Worm (Caenorhabditis elegans): Measurements from ENCODE around the gene F54D5.17.

- TF ChIP-seq nhr-237 (tag; optimal IDR thresholded peaks at IDR 0.05), result no peak
- no peak for TF ChIP-seq lin-13 (GFP tag; optimal IDR thresholded peaks at IDR 0.05)
- no peak for TF ChIP-seq ama-1 (optimal IDR thresholded peaks at IDR 0.05)
- TF ChIP-seq pha-4 (GFP tag; IDR thresholded peaks at IDR 0.05), result no peak
- no peak for TF ChIP-seq pha-4 (tag; optimal IDR thresholded peaks at IDR 0.05)
- TF ChIP-seq lim-7 (GFP tag; IDR thresholded peaks at IDR 0.05), result no peak
Observed at ce11 chrII:11599751-11600150, 43.3 kb downstream of the F54D5.17 start, which contains the start of gene npp-5.

Data from whole organism, L4 larva.